Fruit fly (Drosophila melanogaster) whole organism, embryonic: ENCODE results near the gene CG32452.

ENCODE experiments used
- Atf3 ChIP-seq: fragments of 200-800 bp; sonication (Bioruptor generic); optimal IDR thresholded peaks from 3 replicates; lab custom pipeline; 2016; ENCODE audit warnings: missing biosample characterization, missing genetic modification characterization
- Bteb2 ChIP-seq: fragments of 200-800 bp; sonication (Bioruptor generic); optimal IDR thresholded peaks from 2 replicates; lab custom pipeline; 2016; ENCODE audit warnings: missing biosample characterization, missing genetic modification characterization
- C15 ChIP-seq: fragments of 200-800 bp; sonication (Bioruptor generic); IDR thresholded peaks from 3 replicates; pipeline ENCODE4 v1.3.6; 2022; ENCODE audit warnings: missing biosample characterization, missing genetic modification characterization
- CG10321 ChIP-seq: fragments of 200-800 bp; sonication (Bioruptor generic); IDR thresholded peaks from 2 replicates; pipeline ENCODE4 v1.3.6; 2022; ENCODE audit warnings: missing biosample characterization, missing genetic modification characterization
- CG10431 ChIP-seq: fragments of 200-800 bp; sonication (Bioruptor generic); optimal IDR thresholded peaks from 3 replicates; lab custom pipeline; 2018; ENCODE audit warnings: missing biosample characterization, mild to moderate bottlenecking, missing genetic modification characterization
- CG11247 ChIP-seq: fragments of 200-800 bp; sonication (Bioruptor generic); IDR thresholded peaks from 2 replicates; pipeline ENCODE4 v1.3.6; 2022; ENCODE audit warnings: missing biosample characterization, missing genetic modification characterization
- CG11560 ChIP-seq: fragments of 200-800 bp; sonication (Bioruptor generic); IDR thresholded peaks from 3 replicates; pipeline ENCODE4 v1.3.6; 2022; ENCODE audit warnings: missing biosample characterization, missing genetic modification characterization
- CG12071 ChIP-seq: fragments of 200-800 bp; sonication (Bioruptor generic); optimal IDR thresholded peaks from 3 replicates; lab custom pipeline; 2018; ENCODE audit warnings: missing biosample characterization, mild to moderate bottlenecking, missing genetic modification characterization
- CG15479 ChIP-seq: fragments of 200-800 bp; sonication (Bioruptor generic); optimal IDR thresholded peaks from 3 replicates; lab custom pipeline; 2019; ENCODE audit warnings: missing biosample characterization, mild to moderate bottlenecking, missing genetic modification characterization, moderate library complexity
- CG1603 ChIP-seq: fragments of 200-800 bp; sonication (Bioruptor generic); optimal IDR thresholded peaks from 2 replicates; lab custom pipeline; 2019; ENCODE audit warnings: missing biosample characterization, mild to moderate bottlenecking, missing genetic modification characterization, moderate library complexity
- CG17802 ChIP-seq: fragments of 200-800 bp; sonication (Bioruptor generic); optimal IDR thresholded peaks from 2 replicates; lab custom pipeline; 2018; ENCODE audit warnings: missing biosample characterization, mild to moderate bottlenecking, missing genetic modification characterization, moderate library complexity
- CG18476 ChIP-seq: fragments of 200-800 bp; sonication (Bioruptor generic); optimal IDR thresholded peaks from 2 replicates; lab custom pipeline; 2016; ENCODE audit warnings: missing biosample characterization, mild to moderate bottlenecking, missing genetic modification characterization
- CG2199 ChIP-seq: fragments of 200-800 bp; sonication (Bioruptor generic); IDR thresholded peaks from 3 replicates; pipeline ENCODE4 v1.3.6; 2022; ENCODE audit warnings: missing biosample characterization, missing genetic modification characterization
- CG32767 ChIP-seq: fragments of 200-800 bp; sonication (Bioruptor generic); IDR thresholded peaks from 2 replicates; pipeline ENCODE4 v1.3.6; 2022; ENCODE audit warnings: missing biosample characterization, missing genetic modification characterization
- CG34224 ChIP-seq: fragments of 200-800 bp; sonication (Bioruptor generic); IDR thresholded peaks from 3 replicates; pipeline ENCODE4 v1.3.6; 2022; ENCODE audit warnings: missing biosample characterization, missing genetic modification characterization; ENCODE audit not compliant: partially characterized antibody
- CG43689 ChIP-seq: fragments of 200-800 bp; sonication (Bioruptor generic); IDR thresholded peaks from 2 replicates; pipeline ENCODE4 v1.3.6; 2022; ENCODE audit warnings: missing biosample characterization, missing genetic modification characterization
- CG4820 ChIP-seq: fragments of 200-800 bp; sonication (Bioruptor generic); optimal IDR thresholded peaks from 3 replicates; lab custom pipeline; 2016; ENCODE audit warnings: missing biosample characterization, missing genetic modification characterization
- CG6813 ChIP-seq: fragments of 200-800 bp; sonication (Bioruptor generic); optimal IDR thresholded peaks from 2 replicates; lab custom pipeline; 2017; ENCODE audit warnings: missing biosample characterization, missing genetic modification characterization, mild to moderate bottlenecking, moderate library complexity, missing genetic modification reagents
- CG8281 ChIP-seq: fragments of 200-800 bp; sonication (Bioruptor generic); optimal IDR thresholded peaks from 2 replicates; lab custom pipeline; 2018; ENCODE audit warnings: missing biosample characterization, mild to moderate bottlenecking, missing genetic modification characterization, moderate library complexity
- CG9215 ChIP-seq: fragments of 200-800 bp; sonication (Bioruptor generic); IDR thresholded peaks from 2 replicates; pipeline ENCODE4 v1.3.6; 2022; ENCODE audit warnings: missing biosample characterization, missing genetic modification characterization
- CG9437 ChIP-seq: fragments of 200-800 bp; sonication (Bioruptor generic); optimal IDR thresholded peaks from 2 replicates; lab custom pipeline; 2018; ENCODE audit warnings: missing biosample characterization, mild to moderate bottlenecking, missing genetic modification characterization
- Chrac-16 ChIP-seq: fragments of 200-800 bp; sonication (Bioruptor generic); optimal IDR thresholded peaks from 3 replicates; lab custom pipeline; 2016; ENCODE audit warnings: missing biosample characterization, missing genetic modification characterization
- CkIIα-i1 ChIP-seq: fragments of 200-800 bp; sonication (Bioruptor generic); IDR thresholded peaks from 2 replicates; pipeline ENCODE4 v1.3.6; 2022; ENCODE audit warnings: missing biosample characterization, missing genetic modification characterization
- E2f1 ChIP-seq: fragments of 200-800 bp; sonication (Bioruptor generic); IDR thresholded peaks from 2 replicates; pipeline ENCODE4 v1.3.6; 2022; ENCODE audit warnings: missing biosample characterization, missing genetic modification characterization
- E2f2 ChIP-seq: fragments of 200-800 bp; sonication (Bioruptor generic); IDR thresholded peaks from 2 replicates; pipeline ENCODE4 v1.3.6; 2022; ENCODE audit warnings: missing biosample characterization, missing genetic modification characterization
- HLH4C ChIP-seq: fragments of 200-800 bp; sonication (Bioruptor generic); IDR thresholded peaks from 3 replicates; pipeline ENCODE4 v1.3.6; 2022; ENCODE audit warnings: missing biosample characterization, missing genetic modification characterization; ENCODE audit not compliant: partially characterized antibody
- Tbp ChIP-seq: fragments of >200 bp; optimal IDR thresholded peaks from 2 replicates; lab custom pipeline; 2018; ENCODE audit warnings: missing biosample characterization, missing genetic modification characterization
- Trl ChIP-seq, 3 experiments: fragments of >200 bp in 2 of 3; fragments of 200-800 bp in 1 of 3; sonication (Bioruptor generic) in 1 of 3; optimal IDR thresholded peaks; 2 replicates in 1 of 3; 3 replicates in 2 of 3; lab custom pipeline; 2016 to 2017; ENCODE audit warnings: missing biosample characterization in 1 of 3, missing genetic modification characterization in 1 of 3
- Vsx1 ChIP-seq: fragments of 200-800 bp; sonication (Bioruptor generic); optimal IDR thresholded peaks from 2 replicates; lab custom pipeline; 2017; ENCODE audit warnings: missing biosample characterization, mild to moderate bottlenecking, missing genetic modification characterization, missing genetic modification reagents
- Xrp1 ChIP-seq: fragments of 200-800 bp; sonication (Bioruptor generic); IDR thresholded peaks from 2 replicates; pipeline ENCODE4 v1.3.6; 2022; ENCODE audit warnings: missing biosample characterization, missing genetic modification characterization
- ab ChIP-seq: fragments of 200-800 bp; sonication (Bioruptor generic); optimal IDR thresholded peaks from 2 replicates; lab custom pipeline; 2016; ENCODE audit warnings: missing biosample characterization, missing genetic modification characterization
- abd-A ChIP-seq: fragments of 200-800 bp; sonication (Bioruptor generic); optimal IDR thresholded peaks from 3 replicates; lab custom pipeline; 2019; ENCODE audit warnings: missing biosample characterization, mild to moderate bottlenecking, missing genetic modification characterization, moderate library complexity
- amos ChIP-seq: fragments of 200-800 bp; sonication (Bioruptor generic); IDR thresholded peaks from 2 replicates; pipeline ENCODE4 v1.3.6; 2022; ENCODE audit warnings: missing biosample characterization, missing genetic modification characterization; ENCODE audit not compliant: partially characterized antibody
- ap ChIP-seq: fragments of 200-800 bp; sonication (Bioruptor generic); IDR thresholded peaks from 2 replicates; pipeline ENCODE4 v1.3.6; 2022; ENCODE audit warnings: missing biosample characterization, missing genetic modification characterization
- bcd ChIP-seq: fragments of 200-800 bp; sonication (Bioruptor generic); optimal IDR thresholded peaks from 2 replicates; lab custom pipeline; 2017; ENCODE audit warnings: missing biosample characterization, mild to moderate bottlenecking, missing genetic modification characterization
- bigmax ChIP-seq: fragments of 200-800 bp; sonication (Bioruptor generic); optimal IDR thresholded peaks from 2 replicates; lab custom pipeline; 2018; ENCODE audit warnings: missing biosample characterization, mild to moderate bottlenecking, missing genetic modification characterization
- btn ChIP-seq: fragments of 200-800 bp; sonication (Bioruptor generic); optimal IDR thresholded peaks from 2 replicates; lab custom pipeline; 2016; ENCODE audit warnings: missing biosample characterization, missing genetic modification characterization
- cato ChIP-seq: fragments of 200-800 bp; sonication (Bioruptor generic); optimal IDR thresholded peaks from 2 replicates; lab custom pipeline; 2016; ENCODE audit warnings: missing biosample characterization, missing genetic modification characterization, borderline replicate concordance
- eyg ChIP-seq: fragments of 200-800 bp; sonication (Bioruptor generic); optimal IDR thresholded peaks from 3 replicates; lab custom pipeline; 2016; ENCODE audit warnings: missing biosample characterization, missing genetic modification characterization
- fru ChIP-seq: fragments of >200 bp; optimal IDR thresholded peaks from 2 replicates; lab custom pipeline; 2017
- luna ChIP-seq: fragments of 200-800 bp; sonication (Bioruptor generic); optimal IDR thresholded peaks from 2 replicates; lab custom pipeline; 2016; ENCODE audit warnings: missing biosample characterization, missing genetic modification characterization
- nerfin-1 ChIP-seq: fragments of 200-800 bp; sonication (Bioruptor generic); optimal IDR thresholded peaks from 3 replicates; lab custom pipeline; 2019; ENCODE audit warnings: missing biosample characterization, mild to moderate bottlenecking, missing genetic modification characterization, moderate library complexity
- odd ChIP-seq: fragments of 200-800 bp; sonication (Bioruptor generic); optimal IDR thresholded peaks from 2 replicates; lab custom pipeline; 2017; ENCODE audit warnings: missing biosample characterization, mild to moderate bottlenecking, missing genetic modification characterization
- otp ChIP-seq: fragments of 200-800 bp; sonication (Bioruptor generic); IDR thresholded peaks from 3 replicates; pipeline ENCODE4, ENCODE4 v1.3.6; 2022; ENCODE audit warnings: missing biosample characterization, missing genetic modification characterization
- phol ChIP-seq: fragments of 200-800 bp; sonication (Bioruptor generic); optimal IDR thresholded peaks from 3 replicates; lab custom pipeline; 2018; ENCODE audit warnings: missing biosample characterization, mild to moderate bottlenecking, missing genetic modification characterization, moderate library complexity
- pros ChIP-seq: fragments of 200-800 bp; sonication (Bioruptor generic); optimal IDR thresholded peaks from 3 replicates; lab custom pipeline; 2019; ENCODE audit warnings: missing biosample characterization, mild to moderate bottlenecking, missing genetic modification characterization, moderate library complexity
- scrt ChIP-seq: fragments of 200-800 bp; sonication (Bioruptor generic); optimal IDR thresholded peaks from 2 replicates; lab custom pipeline; 2018; ENCODE audit warnings: missing biosample characterization, mild to moderate bottlenecking, missing genetic modification characterization, moderate library complexity
- sim ChIP-seq: fragments of 200-800 bp; sonication (Bioruptor generic); IDR thresholded peaks from 2 replicates; pipeline ENCODE4 v1.3.6; 2022; ENCODE audit warnings: missing biosample characterization, missing genetic modification characterization
- slbo ChIP-seq: fragments of 200-800 bp; sonication (Bioruptor generic); IDR thresholded peaks from 2 replicates; pipeline ENCODE4 v1.3.6; 2022; ENCODE audit warnings: missing biosample characterization, missing genetic modification characterization
- wdn ChIP-seq: fragments of 200-800 bp; sonication (Bioruptor generic); IDR thresholded peaks from 2 replicates; pipeline ENCODE4 v1.3.6; 2022; ENCODE audit warnings: missing biosample characterization, missing genetic modification characterization

The CG32452 gene

dm6 chr3L:22717137-22717767, at the start of gene CG32452, which contains the start of gene ArfGAP3 (continued):
- TF ChIP-seq sim (GFP tag; lab: Robert Waterston, UW) = no peak
- TF ChIP-seq amos (GFP tag; lab: Robert Waterston, UW) = peak; percentile 72
- no peak for TF ChIP-seq abd-A (tag; lab: Kevin White, UChicago)
- no peak for TF ChIP-seq odd (GFP tag; lab: Kevin White, UChicago)
- no peak for TF ChIP-seq CG15479 (GFP tag; lab: Kevin White, UChicago)
- no peak for TF ChIP-seq eyg (GFP tag; lab: Kevin White, UChicago)
- TF ChIP-seq ap (GFP tag; lab: Robert Waterston, UW) = peak; percentile 44
- TF ChIP-seq otp (GFP tag; lab: Robert Waterston, UW) = no peak
- TF ChIP-seq CG4820 (GFP tag; lab: Kevin White, UChicago) = peak; percentile 67
- TF ChIP-seq E2f2 = peak; percentile 54; the same call in 1 of the 2 replicates
- TF ChIP-seq wdn (GFP tag; lab: Robert Waterston, UW) = 0 out of 2 replicates have a peak, but pooled peaks have one; percentile 36
- TF ChIP-seq bcd (GFP tag; lab: Kevin White, UChicago) = peak; percentile 67
- no peak for TF ChIP-seq ab (GFP tag; lab: Kevin White, UChicago)
- 0 out of 2 replicates have a peak, but pooled peaks have one; percentile 27 for TF ChIP-seq CG43689 (GFP tag; lab: Robert Waterston, UW)
- peak; percentile 51 for TF ChIP-seq HLH4C (GFP tag; lab: Robert Waterston, UW)
- peak; percentile 79 for TF ChIP-seq Xrp1 (GFP tag; lab: Robert Waterston, UW)
- no peak for TF ChIP-seq Tbp
- TF ChIP-seq CG34224 (GFP tag; lab: Robert Waterston, UW) = peak; percentile 68
- peak; percentile 81 for TF ChIP-seq CG9437
- TF ChIP-seq CG18476 (GFP tag; lab: Kevin White, UChicago) = peak; percentile 69
- TF ChIP-seq nerfin-1 (tag; lab: Kevin White, UChicago) = peak; percentile 75
- peak; percentile 35 for TF ChIP-seq CG6813
- no peak for TF ChIP-seq CG10431 (GFP tag; lab: Kevin White, UChicago)
- TF ChIP-seq CG32767 (GFP tag; lab: Robert Waterston, UW) = peak; percentile 66; the same call in 1 of the 2 replicates
- no peak for TF ChIP-seq fru (lab: Kevin White, UChicago)
- no peak for TF ChIP-seq bigmax (GFP tag; lab: Kevin White, UChicago)
- peak; percentile 50 for TF ChIP-seq luna (GFP tag; lab: Kevin White, UChicago)
- peak; percentile 98 for TF ChIP-seq CG11560 (tag; lab: Robert Waterston, UW)
- peak; percentile 38 for TF ChIP-seq CG8281
- TF ChIP-seq CG9215 (GFP tag; lab: Robert Waterston, UW) = peak; percentile 67
- no peak for TF ChIP-seq Vsx1 (GFP tag; lab: Kevin White, UChicago)
- peak; percentile 31; the same call in 1 of the 2 replicates for TF ChIP-seq E2f1
- TF ChIP-seq phol (tag; lab: Kevin White, UChicago) = peak; percentile 80
- TF ChIP-seq CG1603 (tag; lab: Kevin White, UChicago) = peak; percentile 51
- no peak for TF ChIP-seq scrt (GFP tag; lab: Kevin White, UChicago)
- peak; percentile 52 for TF ChIP-seq Bteb2
- peak; percentile 76 for TF ChIP-seq cato (GFP tag; lab: Kevin White, UChicago)
- no peak for TF ChIP-seq CkIIα-i1 (GFP tag; lab: Robert Waterston, UW)
- TF ChIP-seq Chrac-16 (GFP tag; lab: Kevin White, UChicago) = peak; percentile 80
- TF ChIP-seq CG17802 = peak; percentile 58
- no peak for TF ChIP-seq CG10321 (GFP tag; lab: Robert Waterston, UW)
- TF ChIP-seq C15 (GFP tag; lab: Robert Waterston, UW) = 0 out of 3 replicates have a peak, but pooled peaks have one; percentile 8
- TF ChIP-seq pros = no peak
- TF ChIP-seq Trl (optimal IDR thresholded peaks at IDR 0.05; lab: Kevin White, UChicago) = no peak
- TF ChIP-seq Trl (GFP tag; optimal IDR thresholded peaks at IDR 0.05; lab: Kevin White, UChicago) = peak; percentile 55
- TF ChIP-seq btn (GFP tag; lab: Kevin White, UChicago) = no peak
- TF ChIP-seq slbo (GFP tag; lab: Robert Waterston, UW) = peak; percentile 77
- no peak for TF ChIP-seq CG12071 (GFP tag; lab: Kevin White, UChicago)
- peak; percentile 38 for TF ChIP-seq Atf3 (GFP tag; lab: Kevin White, UChicago)
- TF ChIP-seq CG11247 = peak; percentile 80
- no peak for TF ChIP-seq CG2199 (GFP tag; lab: Robert Waterston, UW)
